Fruit fly (Drosophila melanogaster): ENCODE measurements around the gene Gart.

Gene Gart

dm6 chr2L:7073011-7073410 is 49.3 kb upstream of the Gart start (continued):
- no peak for TF ChIP-seq fkh (GFP tag; optimal IDR thresholded peaks at IDR 0.05)
- TF ChIP-seq CG7368 (GFP tag; optimal IDR thresholded peaks at IDR 0.05) = peak; percentile 1
- TF ChIP-seq Eip93F (GFP tag; optimal IDR thresholded peaks at IDR 0.05) = no peak
- TF ChIP-seq Hr4 (GFP tag; optimal IDR thresholded peaks at IDR 0.05) = peak; percentile 81
- TF ChIP-seq CG8319 (GFP tag; optimal IDR thresholded peaks at IDR 0.05) = no peak
- peak; percentile 9 for TF ChIP-seq dsx (GFP tag; optimal IDR thresholded peaks at IDR 0.05; ENCODE audit: poor library complexity, severe bottlenecking)
- no peak for TF ChIP-seq Sox102F (GFP tag; optimal IDR thresholded peaks at IDR 0.05)
- no peak for TF ChIP-seq esn (GFP tag; optimal IDR thresholded peaks at IDR 0.05)
- no peak for TF ChIP-seq Hr38 (GFP tag; optimal IDR thresholded peaks at IDR 0.05)
- peak; percentile 59 for TF ChIP-seq Gug (GFP tag; IDR thresholded peaks at IDR 0.05)
- TF ChIP-seq CG10631 (GFP tag; optimal IDR thresholded peaks at IDR 0.05) = peak; percentile 21
- peak; percentile 53 for TF ChIP-seq CG6276 (GFP tag; optimal IDR thresholded peaks at IDR 0.05)
- TF ChIP-seq cyc (GFP tag; optimal IDR thresholded peaks at IDR 0.05) = no peak
- TF ChIP-seq Smox (GFP tag; optimal IDR thresholded peaks at IDR 0.05) = peak; percentile 3
- peak; percentile 52 for TF ChIP-seq Lpt (GFP tag; optimal IDR thresholded peaks at IDR 0.05)

dm6 chr2L:7071862-7072261 is 48.2 kb upstream of the Gart start:
- no peak for TF ChIP-seq Hr38 (GFP tag; optimal IDR thresholded peaks at IDR 0.05)
- TF ChIP-seq CG6276 (GFP tag; optimal IDR thresholded peaks at IDR 0.05) = no peak
- TF ChIP-seq Eip93F (GFP tag; optimal IDR thresholded peaks at IDR 0.05) = no peak
- TF ChIP-seq achi (GFP tag; optimal IDR thresholded peaks at IDR 0.05) = peak; percentile 65
- TF ChIP-seq net (GFP tag; optimal IDR thresholded peaks at IDR 0.05) = no peak
- TF ChIP-seq acj6 (GFP tag; optimal IDR thresholded peaks at IDR 0.05) = peak; percentile 59
- peak; percentile 39 to 68 for TF ChIP-seq ss (GFP tag; optimal IDR thresholded peaks at IDR 0.05)
- TF ChIP-seq eg (GFP tag; IDR thresholded peaks at IDR 0.05) = no peak
- peak; percentile 3 for TF ChIP-seq CG11902 (GFP tag; optimal IDR thresholded peaks at IDR 0.05)
- TF ChIP-seq CG6808 (GFP tag; optimal IDR thresholded peaks at IDR 0.05) = peak; percentile 73
- TF ChIP-seq svp (GFP tag) = peak; percentile 73
- peak; percentile 14 for TF ChIP-seq CG4318 (GFP tag; optimal IDR thresholded peaks at IDR 0.05)
- TF ChIP-seq salr (GFP tag; optimal IDR thresholded peaks at IDR 0.05) = peak; percentile 45 to 57
- no peak for TF ChIP-seq CG3919 (GFP tag; optimal IDR thresholded peaks at IDR 0.05)
- TF ChIP-seq Blimp-1 (GFP tag; optimal IDR thresholded peaks at IDR 0.05) = no peak
- TF ChIP-seq CG8119 (GFP tag; IDR thresholded peaks at IDR 0.05) = peak; percentile 50; the same call in 1 of the 3 replicates
- TF ChIP-seq CG10669 (GFP tag; optimal IDR thresholded peaks at IDR 0.05) = peak; percentile 69
- peak; percentile 66 for TF ChIP-seq CG15336 (GFP tag; IDR thresholded peaks at IDR 0.05)
- TF ChIP-seq Hr39 (GFP tag; optimal IDR thresholded peaks at IDR 0.05) = no peak
- peak; percentile 60 for TF ChIP-seq Sox14 (GFP tag; optimal IDR thresholded peaks at IDR 0.05)
- TF ChIP-seq Ets96B (tag; optimal IDR thresholded peaks at IDR 0.05) = peak; percentile 66
- peak; percentile 1 for TF ChIP-seq lz (GFP tag; optimal IDR thresholded peaks at IDR 0.05)
- no peak for TF ChIP-seq fkh (GFP tag; optimal IDR thresholded peaks at IDR 0.05)
- TF ChIP-seq Sox15 (GFP tag; optimal IDR thresholded peaks at IDR 0.05) = peak; percentile 11
- TF ChIP-seq topi (GFP tag; optimal IDR thresholded peaks at IDR 0.05) = peak; percentile 40
- peak; percentile 27 for TF ChIP-seq CG9139 (GFP tag; optimal IDR thresholded peaks at IDR 0.05)
- peak; percentile 56; the same call in 1 of the 2 replicates for TF ChIP-seq Gug (GFP tag; IDR thresholded peaks at IDR 0.05)
- TF ChIP-seq CG8319 (GFP tag; optimal IDR thresholded peaks at IDR 0.05) = peak; percentile 38
- TF ChIP-seq CG3032 (tag; optimal IDR thresholded peaks at IDR 0.05) = peak; percentile 67
- TF ChIP-seq CG8632 (GFP tag; optimal IDR thresholded peaks at IDR 0.05) = peak; percentile 24
- peak; percentile 25 for TF ChIP-seq CG11762 (GFP tag; optimal IDR thresholded peaks at IDR 0.05; ENCODE audit: insufficient read depth)
- peak; percentile 73 for TF ChIP-seq dsx (GFP tag; optimal IDR thresholded peaks at IDR 0.05; ENCODE audit: poor library complexity, severe bottlenecking)
- TF ChIP-seq CG32006 (GFP tag; optimal IDR thresholded peaks at IDR 0.05) = no peak
- peak; percentile 26 for TF ChIP-seq spab (GFP tag; optimal IDR thresholded peaks at IDR 0.05)
- 0 out of 2 replicates have a peak, but pooled peaks have one; percentile 30 for TF ChIP-seq CG11294 (GFP tag; IDR thresholded peaks at IDR 0.05)
- TF ChIP-seq Lpt (GFP tag; optimal IDR thresholded peaks at IDR 0.05) = peak; percentile 52
- peak; percentile 26 for TF ChIP-seq Sox102F (GFP tag; optimal IDR thresholded peaks at IDR 0.05)
- peak; percentile 52 for TF ChIP-seq fd59A (GFP tag; optimal IDR thresholded peaks at IDR 0.05)
- no peak for TF ChIP-seq CG16779 (tag; optimal IDR thresholded peaks at IDR 0.05)
- TF ChIP-seq CG6792 (GFP tag; optimal IDR thresholded peaks at IDR 0.05) = peak; percentile 56
- TF ChIP-seq CG1621 (tag; optimal IDR thresholded peaks at IDR 0.05) = peak; percentile 63
- TF ChIP-seq esn (GFP tag; optimal IDR thresholded peaks at IDR 0.05) = no peak
- peak; percentile 49 for TF ChIP-seq Hr4 (GFP tag; optimal IDR thresholded peaks at IDR 0.05)
- TF ChIP-seq vri (GFP tag; optimal IDR thresholded peaks at IDR 0.05) = no peak

All from whole organism, prepupa.